Worm (Caenorhabditis elegans) whole organism, L3 larva: ENCODE data around the gene clec-35.

Experiments used
- aly-2 ChIP-seq: fragments of 150-350 bp; optimal IDR thresholded peaks from 2 replicates; lab custom pipeline; 2014; ENCODE audit warnings: missing biosample characterization, missing genetic modification characterization
- ama-1 ChIP-seq: fragments of 150-350 bp; optimal IDR thresholded peaks from 2 replicates; lab custom pipeline; 2018
- egl-5 ChIP-seq: fragments of 150-350 bp; optimal IDR thresholded peaks from 2 replicates; lab custom pipeline; 2017; ENCODE audit warnings: missing biosample characterization, missing genetic modification reagents, missing genetic modification characterization, inconsistent platforms
- nhr-25 ChIP-seq: sonication (generic microtip); optimal IDR thresholded peaks from 2 replicates; lab custom pipeline; 2017; ENCODE audit warnings: missing biosample characterization, missing genetic modification characterization
- nhr-28 ChIP-seq: fragments of 150-350 bp; optimal IDR thresholded peaks from 2 replicates; lab custom pipeline; 2014; ENCODE audit warnings: missing biosample characterization, missing genetic modification characterization
- nhr-76 ChIP-seq: fragments of 150-350 bp; sonication (generic microtip); optimal IDR thresholded peaks from 5 replicates; lab custom pipeline; 2014; ENCODE audit warnings: missing biosample characterization, missing genetic modification characterization
- pha-4 ChIP-seq: fragments of 150-350 bp; optimal IDR thresholded peaks from 2 replicates; lab custom pipeline; 2014; ENCODE audit warnings: missing biosample characterization, missing genetic modification reagents, missing genetic modification characterization
- snpc-4 ChIP-seq: fragments of 150-350 bp; optimal IDR thresholded peaks from 2 replicates; lab custom pipeline; 2014; ENCODE audit warnings: missing biosample characterization, missing genetic modification characterization
- zag-1 ChIP-seq: fragments of 150-350 bp; optimal IDR thresholded peaks from 2 replicates; lab custom pipeline; 2014; ENCODE audit warnings: missing biosample characterization, missing genetic modification characterization

DNA sequence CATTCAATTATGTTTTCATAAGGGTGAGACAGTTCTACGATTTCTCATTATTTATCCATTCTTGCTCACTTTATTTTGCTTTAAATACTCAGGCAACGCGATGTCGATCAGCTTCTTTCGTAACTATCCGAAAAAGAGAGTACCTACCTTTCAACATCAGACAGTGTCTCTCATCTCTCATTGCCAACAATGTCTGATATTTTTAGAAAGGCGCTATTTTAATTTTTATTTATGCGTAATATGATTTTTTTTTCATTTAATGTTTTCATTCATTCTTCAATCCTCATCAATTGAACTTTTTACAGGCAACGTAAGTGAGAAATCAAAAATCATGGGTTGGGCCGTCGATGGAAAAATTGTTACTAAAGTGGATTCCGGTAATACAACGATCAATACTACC is 30.9 kb upstream of the clec-35 start, which contains the start of gene F09C6.13:
- TF ChIP-seq snpc-4 (tag; lab: Kevin White, UChicago) (no peak), ama-1 (no peak), nhr-76 (no peak), egl-5 (tag; lab: Kevin White, UChicago) (no peak), nhr-28 (tag; lab: Kevin White, UChicago) (no peak), pha-4 (tag; lab: Kevin White, UChicago) (no peak), aly-2 (no peak), nhr-25 (tag; lab: Kevin White, UChicago) (no peak), zag-1 (tag; lab: Kevin White, UChicago) (no peak)
